Worm (Caenorhabditis elegans): ENCODE results near the gene sec-31.

Gene sec-31

DNA sequence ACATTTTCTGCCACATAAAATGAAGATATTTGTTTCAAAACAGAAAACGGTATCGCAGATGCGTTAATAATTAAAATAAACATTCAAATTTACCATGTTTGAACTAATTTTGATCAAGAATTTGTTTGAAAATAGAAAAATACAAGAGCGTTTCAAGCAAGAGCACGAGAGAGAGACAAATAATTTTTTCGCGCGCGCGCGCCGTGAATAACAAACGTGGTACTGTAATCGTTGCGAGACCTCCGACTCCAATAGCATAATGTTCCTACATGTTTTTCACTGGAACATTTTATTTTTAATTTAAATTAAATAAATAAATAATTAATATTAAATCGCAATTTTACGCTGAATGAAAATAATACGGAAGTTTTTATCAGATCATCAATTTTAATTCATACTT lies 34.6 kb downstream of the sec-31 start, which contains the start of gene F54E12.2 (continued):
- peak; percentile 82; the same call in 1 of the 2 replicates for TF ChIP-seq ztf-28 (GFP tag; IDR thresholded peaks at IDR 0.05)
- TF ChIP-seq lsl-1 (GFP tag; optimal IDR thresholded peaks at IDR 0.05), result peak; percentile 97
- TF ChIP-seq nfyb-1 (GFP tag; IDR thresholded peaks at IDR 0.05), result no peak
- no peak for TF ChIP-seq madf-10 (tag; optimal IDR thresholded peaks at IDR 0.05)
- peak; percentile 7 for TF ChIP-seq F23B12.7 (tag; optimal IDR thresholded peaks at IDR 0.05; ENCODE audit: insufficient read depth)
- TF ChIP-seq somi-1 (GFP tag; optimal IDR thresholded peaks at IDR 0.05), result no peak
- peak; percentile 35; the same call in 1 of the 2 replicates for TF ChIP-seq Y67H2A.10 (GFP tag; conservative IDR thresholded peaks at IDR 0.05)
- TF ChIP-seq Y53G8AR.9 (GFP tag; conservative IDR thresholded peaks at IDR 0.05), result peak; percentile 86
- no peak for TF ChIP-seq egrh-3 (GFP tag; IDR thresholded peaks at IDR 0.05)
- peak; percentile 65; the same call in 1 of the 2 replicates for TF ChIP-seq C17E4.6 (GFP tag; IDR thresholded peaks at IDR 0.05)
- no peak for TF ChIP-seq ccch-3 (GFP tag; optimal IDR thresholded peaks at IDR 0.05)
- no peak for TF ChIP-seq lin-40 (tag; optimal IDR thresholded peaks at IDR 0.05)
- peak; percentile 98 for TF ChIP-seq D2030.7 (GFP tag; IDR thresholded peaks at IDR 0.05)
- no peak for TF ChIP-seq snpc-4 (GFP tag; optimal IDR thresholded peaks at IDR 0.05)
- peak in 2 of 4 experiments; percentile 18 to 31 for TF ChIP-seq snpc-4 (tag; optimal IDR thresholded peaks at IDR 0.05)

- TF ChIP-seq ztf-25 (GFP tag; IDR thresholded peaks at IDR 0.05), result no peak
Observed at ce11 chrIV:11336180-11336579, 35.4 kb downstream of the sec-31 start.

ce11 chrIV:11332751-11333150 lies 38.8 kb downstream of the sec-31 start, which contains the start of gene sart-3:
sart-3 (minus strand) TSS chrIV:11332969.
- no peak for TF ChIP-seq lag-1 (GFP tag; IDR thresholded peaks at IDR 0.05)
- TF ChIP-seq C17E4.6 (GFP tag; IDR thresholded peaks at IDR 0.05), result no peak
- TF ChIP-seq Y95B8A.8 (GFP tag; IDR thresholded peaks at IDR 0.05), result no peak
- no peak for TF ChIP-seq ama-1 (optimal IDR thresholded peaks at IDR 0.05)
- TF ChIP-seq ama-1 (GFP tag; optimal IDR thresholded peaks at IDR 0.05), result peak in 1 of 2 experiments; percentile 73
- TF ChIP-seq F49E8.2 (tag; optimal IDR thresholded peaks at IDR 0.05; ENCODE audit: insufficient read depth), result no peak
- TF ChIP-seq hsf-1 (GFP tag; IDR thresholded peaks at IDR 0.05), result no peak
- TF ChIP-seq snpc-3.4 (tag; optimal IDR thresholded peaks at IDR 0.05), result no peak
- peak; percentile 45 for TF ChIP-seq hrde-1 (tag; optimal IDR thresholded peaks at IDR 0.05; ENCODE audit: borderline replicate concordance)
- peak; percentile 5 for TF ChIP-seq lin-54 (GFP tag; optimal IDR thresholded peaks at IDR 0.05)

- no peak for TF ChIP-seq zfh-2 (GFP tag; conservative IDR thresholded peaks at IDR 0.05)
- TF ChIP-seq nfya-1 (tag; optimal IDR thresholded peaks at IDR 0.05; ENCODE audit: borderline replicate concordance, insufficient read depth), result no peak
- TF ChIP-seq nhr-80 (tag; optimal IDR thresholded peaks at IDR 0.05), result no peak
- no peak for TF ChIP-seq bed-2 (GFP tag; IDR thresholded peaks at IDR 0.05)
- TF ChIP-seq ceh-27 (GFP tag; optimal IDR thresholded peaks at IDR 0.05), result no peak
- TF ChIP-seq pbrm-1 (GFP tag; IDR thresholded peaks at IDR 0.05), result no peak
- TF ChIP-seq F49E8.2 (tag; optimal IDR thresholded peaks at IDR 0.05; ENCODE audit: insufficient read depth), result no peak
- no peak for TF ChIP-seq hlh-12 (tag; optimal IDR thresholded peaks at IDR 0.05)
- TF ChIP-seq bed-1 (GFP tag; IDR thresholded peaks at IDR 0.05), result no peak
- TF ChIP-seq lin-40 (tag; optimal IDR thresholded peaks at IDR 0.05), result no peak
- no peak for TF ChIP-seq nfyb-1 (GFP tag; IDR thresholded peaks at IDR 0.05)
- TF ChIP-seq dox-1 (GFP tag; IDR thresholded peaks at IDR 0.05), result no peak
- no peak for TF ChIP-seq tbx-9 (tag; optimal IDR thresholded peaks at IDR 0.05; ENCODE audit: borderline replicate concordance)
- no peak for TF ChIP-seq unc-130 (GFP tag; optimal IDR thresholded peaks at IDR 0.05)
Observed at ce11 chrIV:11329269-11329668, 42.3 kb downstream of the sec-31 start, which contains the start of gene leo-1. leo-1 (minus strand) TSS chrIV:11329369.

Measured in whole organism, young adult.